Worm (Caenorhabditis elegans): Measurements from ENCODE around the gene atg-13.

atg-13 gene

ce11 chrIII:8163788-8164423, 5.9 kb upstream of the atg-13 start, which contains the start of gene prp-8:
prp-8 (plus strand) TSS chrIII:8164373.
- TF ChIP-seq lin-35 (GFP tag; optimal IDR thresholded peaks at IDR 0.05): peak; percentile 95
- TF ChIP-seq unc-30 (tag; optimal IDR thresholded peaks at IDR 0.05): no peak
- peak; percentile 93 for TF ChIP-seq lin-14 (GFP tag; optimal IDR thresholded peaks at IDR 0.05)
- TF ChIP-seq C16A3.4 (tag; optimal IDR thresholded peaks at IDR 0.05): peak; percentile 96
- peak; percentile 89 for TF ChIP-seq isw-1 (GFP tag; IDR thresholded peaks at IDR 0.05)
- TF ChIP-seq ceh-88 (GFP tag; IDR thresholded peaks at IDR 0.05): peak; percentile 48; the same call in 1 of the 2 replicates
- peak; percentile 87 for TF ChIP-seq nhr-19 (GFP tag; conservative IDR thresholded peaks at IDR 0.05)
- TF ChIP-seq lin-13 (GFP tag; optimal IDR thresholded peaks at IDR 0.05): peak; percentile 88
- TF ChIP-seq hlh-17 (GFP tag; optimal IDR thresholded peaks at IDR 0.05; ENCODE audit: borderline replicate concordance): no peak
- peak; percentile 95 for TF ChIP-seq blmp-1 (tag; optimal IDR thresholded peaks at IDR 0.05)
- peak; percentile 85 for TF ChIP-seq nhr-85 (tag)
- no peak for TF ChIP-seq ceh-63 (GFP tag; optimal IDR thresholded peaks at IDR 0.05)
- peak; percentile 66 for TF ChIP-seq sup-37 (GFP tag; optimal IDR thresholded peaks at IDR 0.05)
- TF ChIP-seq dpl-1 (GFP tag; optimal IDR thresholded peaks at IDR 0.05): peak; percentile 92 to 95 (median 93)
- no peak for TF ChIP-seq fkh-4 (tag; optimal IDR thresholded peaks at IDR 0.05; ENCODE audit: borderline replicate concordance)
- TF ChIP-seq egl-13 (tag; optimal IDR thresholded peaks at IDR 0.05): peak; percentile 68
- peak; percentile 60 for TF ChIP-seq irx-1 (tag; optimal IDR thresholded peaks at IDR 0.05)
- peak; percentile 82 to 96 (median 89) for TF ChIP-seq ceh-82 (tag; optimal IDR thresholded peaks at IDR 0.05)
- no peak for TF ChIP-seq nhr-12 (tag; optimal IDR thresholded peaks at IDR 0.05)
- TF ChIP-seq nhr-20 (tag; optimal IDR thresholded peaks at IDR 0.05): peak; percentile 90
- peak; percentile 99 for TF ChIP-seq unc-130 (tag; optimal IDR thresholded peaks at IDR 0.05)
- no peak for TF ChIP-seq zag-1 (tag; optimal IDR thresholded peaks at IDR 0.05)
- no peak for TF ChIP-seq hlh-4 (tag; optimal IDR thresholded peaks at IDR 0.05)
- TF ChIP-seq lin-39 (tag; optimal IDR thresholded peaks at IDR 0.05): peak; percentile 48
- no peak for TF ChIP-seq ets-5 (GFP tag; IDR thresholded peaks at IDR 0.05)
- no peak for TF ChIP-seq nhr-28 (tag; optimal IDR thresholded peaks at IDR 0.05)
- no peak for TF ChIP-seq nhr-11 (tag; optimal IDR thresholded peaks at IDR 0.05)
- peak; percentile 96 for TF ChIP-seq mep-1 (tag; optimal IDR thresholded peaks at IDR 0.05)
- TF ChIP-seq swsn-7 (tag; optimal IDR thresholded peaks at IDR 0.05): peak; percentile 87
- TF ChIP-seq zip-4 (GFP tag; optimal IDR thresholded peaks at IDR 0.05): peak; percentile 10
- TF ChIP-seq xbp-1 (tag; optimal IDR thresholded peaks at IDR 0.05): peak; percentile 88
- TF ChIP-seq nhr-237 (tag; optimal IDR thresholded peaks at IDR 0.05): peak; percentile 58
- TF ChIP-seq pax-3 (tag; optimal IDR thresholded peaks at IDR 0.05): peak; percentile 71
- TF ChIP-seq efl-3 (GFP tag; optimal IDR thresholded peaks at IDR 0.05): no peak
- no peak for TF ChIP-seq unc-98 (GFP tag; IDR thresholded peaks at IDR 0.05)
- peak; percentile 74 for TF ChIP-seq mef-2 (tag; optimal IDR thresholded peaks at IDR 0.05)
- peak; percentile 89 for TF ChIP-seq lin-15B (tag; optimal IDR thresholded peaks at IDR 0.05)
- peak; percentile 44 for TF ChIP-seq ceh-8 (GFP tag; optimal IDR thresholded peaks at IDR 0.05)
- no peak for TF ChIP-seq ceh-90 (tag; optimal IDR thresholded peaks at IDR 0.05)
- TF ChIP-seq pqm-1 (tag; optimal IDR thresholded peaks at IDR 0.05): no peak
- TF ChIP-seq aly-2 (tag; optimal IDR thresholded peaks at IDR 0.05): peak; percentile 42
- peak; percentile 85 for TF ChIP-seq nhr-77 (tag; optimal IDR thresholded peaks at IDR 0.05)
- TF ChIP-seq aha-1 (tag; optimal IDR thresholded peaks at IDR 0.05): no peak
- TF ChIP-seq F16B12.6 (tag; optimal IDR thresholded peaks at IDR 0.05): peak; percentile 70
- TF ChIP-seq alr-1 (tag; optimal IDR thresholded peaks at IDR 0.05; ENCODE audit: borderline replicate concordance): no peak
- TF ChIP-seq lir-3 (tag; optimal IDR thresholded peaks at IDR 0.05; ENCODE audit: poor library complexity): peak; percentile 52
- no peak for TF ChIP-seq nhr-84 (tag; optimal IDR thresholded peaks at IDR 0.05)
- TF ChIP-seq fkh-10 (GFP tag; optimal IDR thresholded peaks at IDR 0.05): peak; percentile 44
- TF ChIP-seq pag-3 (tag; optimal IDR thresholded peaks at IDR 0.05; ENCODE audit: borderline replicate concordance, insufficient read depth): peak; percentile 62
- TF ChIP-seq nhr-90 (tag; optimal IDR thresholded peaks at IDR 0.05; ENCODE audit: poor library complexity): peak; percentile 71
- peak in 3 of 6 experiments; percentile 67 to 81 (median 75) for TF ChIP-seq elt-3 (tag; optimal IDR thresholded peaks at IDR 0.05)
